Worm (Caenorhabditis elegans) whole organism, L4 larva: ENCODE measurements around the gene zag-1.

Experiments used
- F49E8.2 ChIP-seq: sonication (generic microtip); optimal IDR thresholded peaks from 2 replicates; lab custom pipeline; 2016; ENCODE audit warnings: missing compliant biosample characterization, mild to moderate bottlenecking, missing genetic modification characterization, borderline replicate concordance
- T20F7.1 ChIP-seq: fragments of 200-800 bp; sonication (Bioruptor generic); optimal IDR thresholded peaks from 2 replicates; lab custom pipeline; 2018; ENCODE audit warnings: mild to moderate bottlenecking, missing genetic modification characterization, missing compliant biosample characterization
- ZK337.2 ChIP-seq: fragments of 200-800 bp; sonication (Bioruptor generic); IDR thresholded peaks from 2 replicates; pipeline ENCODE4 v1.3.6; 2022; ENCODE audit warnings: missing genetic modification reagents, missing genetic modification characterization, missing compliant biosample characterization
- aha-1 ChIP-seq: fragments of 150-350 bp; peaks from one replicate; lab custom pipeline; 2014; ENCODE audit warnings: missing biosample characterization, missing genetic modification characterization
- attf-4 ChIP-seq: sonication (generic microtip); optimal IDR thresholded peaks from 3 replicates; lab custom pipeline; 2017; ENCODE audit warnings: missing biosample characterization, missing genetic modification characterization
- ceh-20 ChIP-seq: fragments of 200-800 bp; sonication (Bioruptor generic); IDR thresholded peaks from 2 replicates; pipeline ENCODE4 v1.3.6; 2022; ENCODE audit warnings: missing genetic modification reagents, missing genetic modification characterization, missing compliant biosample characterization
- ceh-28 ChIP-seq: fragments of 150-350 bp; optimal IDR thresholded peaks from 2 replicates; lab custom pipeline; 2014; ENCODE audit warnings: missing biosample characterization, missing genetic modification reagents, missing genetic modification characterization
- ceh-32 ChIP-seq: sonication (generic microtip); optimal IDR thresholded peaks from 2 replicates; lab custom pipeline; 2016; ENCODE audit warnings: mild to moderate bottlenecking, missing genetic modification characterization, missing compliant biosample characterization; ENCODE audit not compliant: poor library complexity
- ceh-82 ChIP-seq: sonication (generic microtip); optimal IDR thresholded peaks from 2 replicates; lab custom pipeline; 2017; ENCODE audit warnings: missing biosample characterization, missing genetic modification characterization
- ces-1 ChIP-seq: fragments of 150-350 bp; sonication (generic microtip); optimal IDR thresholded peaks from 4 replicates; lab custom pipeline; 2014; ENCODE audit warnings: missing biosample characterization, missing genetic modification reagents, missing genetic modification characterization
- ctbp-1 ChIP-seq: fragments of 200-800 bp; sonication (Bioruptor generic); IDR thresholded peaks from 2 replicates; pipeline ENCODE4 v1.3.6; 2022; ENCODE audit warnings: missing genetic modification reagents, missing genetic modification characterization, missing compliant biosample characterization
- daf-12 ChIP-seq: fragments of 150-350 bp; optimal IDR thresholded peaks from 2 replicates; lab custom pipeline; 2014; ENCODE audit warnings: missing biosample characterization, missing genetic modification reagents, missing genetic modification characterization
- daf-19 ChIP-seq: fragments of 200-800 bp; sonication (Bioruptor generic); conservative IDR thresholded peaks from 2 replicates; pipeline ENCODE4 v1.3.6; 2022; ENCODE audit warnings: missing genetic modification characterization, missing compliant biosample characterization
- dpl-1 ChIP-seq: fragments of 150-350 bp; optimal IDR thresholded peaks from 2 replicates; lab custom pipeline; 2014; ENCODE audit warnings: missing biosample characterization, missing genetic modification reagents, missing genetic modification characterization
- duxl-1 ChIP-seq: sonication (generic microtip); optimal IDR thresholded peaks from 2 replicates; lab custom pipeline; 2016; ENCODE audit warnings: mild to moderate bottlenecking, missing genetic modification characterization, moderate library complexity, missing compliant biosample characterization; ENCODE audit not compliant: poor library complexity
- dve-1 ChIP-seq: sonication (generic microtip); optimal IDR thresholded peaks from 2 replicates; lab custom pipeline; 2017; ENCODE audit warnings: antibody characterized with exemption, mild to moderate bottlenecking, missing genetic modification characterization, missing compliant biosample characterization; ENCODE audit not compliant: insufficient read depth
- egl-43 ChIP-seq: fragments of 200-800 bp; sonication (Bioruptor generic); IDR thresholded peaks from 2 replicates; pipeline ENCODE4 v1.3.6; 2022; ENCODE audit warnings: missing genetic modification reagents, missing genetic modification characterization, missing compliant biosample characterization
- hif-1 ChIP-seq, 2 experiments: sonication (generic microtip); optimal IDR thresholded peaks; 2 replicates each; lab custom pipeline; 2016 to 2017; ENCODE audit warnings: missing compliant biosample characterization in 2 of 2, missing genetic modification characterization in 2 of 2, missing genetic modification reagents in 2 of 2, missing genotype in 2 of 2, mild to moderate bottlenecking in 1 of 2
- jun-1 ChIP-seq: fragments of 150-350 bp; optimal IDR thresholded peaks from 2 replicates; lab custom pipeline; 2014; ENCODE audit warnings: missing biosample characterization, missing genetic modification reagents, missing genetic modification characterization
- lim-7 ChIP-seq: fragments of 200-800 bp; sonication (Bioruptor generic); IDR thresholded peaks from 2 replicates; pipeline ENCODE4 v1.3.6; 2022; ENCODE audit warnings: missing genetic modification characterization, missing compliant biosample characterization
- lin-29 ChIP-seq: fragments of 200-800 bp; sonication (Bioruptor generic); IDR thresholded peaks from 2 replicates; pipeline ENCODE4 v1.3.6; 2022; ENCODE audit warnings: missing genetic modification reagents, missing genetic modification characterization, missing compliant biosample characterization
- lin-38 ChIP-seq: fragments of 200-800 bp; sonication (Bioruptor generic); IDR thresholded peaks from 2 replicates; pipeline ENCODE4 v1.3.6; 2022; ENCODE audit warnings: missing genetic modification reagents, missing genetic modification characterization, missing compliant biosample characterization
- madf-5 ChIP-seq, 2 experiments: fragments of 200-800 bp; sonication (Bioruptor generic); IDR thresholded peaks; 2 replicates each; pipeline ENCODE4 v1.3.6; 2022; ENCODE audit warnings: missing compliant biosample characterization in 2 of 2, missing genetic modification characterization in 2 of 2
- madf-9 ChIP-seq: fragments of 200-800 bp; sonication (Bioruptor generic); conservative IDR thresholded peaks from 2 replicates; pipeline ENCODE4 v1.3.6; 2022; ENCODE audit warnings: missing genetic modification reagents, missing genetic modification characterization, missing compliant biosample characterization
- mep-1 ChIP-seq: fragments of 150-350 bp; sonication (generic microtip); optimal IDR thresholded peaks from 3 replicates; lab custom pipeline; 2014; ENCODE audit warnings: missing biosample characterization, missing genetic modification characterization
- mxl-3 ChIP-seq: fragments of 200-800 bp; sonication (Bioruptor generic); optimal IDR thresholded peaks from 2 replicates; lab custom pipeline; 2018; ENCODE audit warnings: mild to moderate bottlenecking, missing genetic modification characterization, missing compliant biosample characterization
- nhr-41 ChIP-seq: fragments of 200-800 bp; sonication (Bioruptor generic); IDR thresholded peaks from 2 replicates; pipeline ENCODE4 v1.3.6; 2022; ENCODE audit warnings: missing genetic modification reagents, missing genetic modification characterization, missing compliant biosample characterization
- nhr-77 ChIP-seq: fragments of 150-350 bp; optimal IDR thresholded peaks from 2 replicates; lab custom pipeline; 2014; ENCODE audit warnings: missing biosample characterization, missing genetic modification characterization
- pqm-1 ChIP-seq: sonication (generic microtip); optimal IDR thresholded peaks from 2 replicates; lab custom pipeline; 2017; ENCODE audit warnings: missing biosample characterization, missing genetic modification characterization
- sdz-12 ChIP-seq: fragments of 200-800 bp; sonication (Bioruptor generic); optimal IDR thresholded peaks from 2 replicates; lab custom pipeline; 2018; ENCODE audit warnings: mild to moderate bottlenecking, missing genetic modification characterization, missing compliant biosample characterization
- spr-1 ChIP-seq: sonication (generic microtip); optimal IDR thresholded peaks from 2 replicates; lab custom pipeline; 2016; ENCODE audit warnings: mild to moderate bottlenecking, missing genetic modification characterization, missing compliant biosample characterization
- tag-97 ChIP-seq: fragments of 200-800 bp; sonication (Bioruptor generic); IDR thresholded peaks from 2 replicates; pipeline ENCODE4 v1.3.6; 2022; ENCODE audit warnings: missing genetic modification characterization, missing compliant biosample characterization
- unc-130 ChIP-seq: sonication (generic microtip); optimal IDR thresholded peaks from 2 replicates; lab custom pipeline; 2016; ENCODE audit warnings: missing genetic modification reagents, missing genetic modification characterization, missing compliant biosample characterization
- vab-7 ChIP-seq: fragments of 200-800 bp; sonication (Bioruptor generic); IDR thresholded peaks from 2 replicates; pipeline ENCODE4 v1.3.6; 2022; ENCODE audit warnings: missing genetic modification reagents, missing genetic modification characterization, missing compliant biosample characterization
- zip-11 ChIP-seq: fragments of 200-800 bp; sonication (Bioruptor generic); IDR thresholded peaks from 2 replicates; pipeline ENCODE4 v1.3.6; 2022; ENCODE audit warnings: missing genetic modification characterization, missing compliant biosample characterization
- zip-2 ChIP-seq: fragments of 150-350 bp; optimal IDR thresholded peaks from 2 replicates; lab custom pipeline; 2014; ENCODE audit warnings: missing biosample characterization, missing genetic modification characterization

zag-1 gene

DNA sequence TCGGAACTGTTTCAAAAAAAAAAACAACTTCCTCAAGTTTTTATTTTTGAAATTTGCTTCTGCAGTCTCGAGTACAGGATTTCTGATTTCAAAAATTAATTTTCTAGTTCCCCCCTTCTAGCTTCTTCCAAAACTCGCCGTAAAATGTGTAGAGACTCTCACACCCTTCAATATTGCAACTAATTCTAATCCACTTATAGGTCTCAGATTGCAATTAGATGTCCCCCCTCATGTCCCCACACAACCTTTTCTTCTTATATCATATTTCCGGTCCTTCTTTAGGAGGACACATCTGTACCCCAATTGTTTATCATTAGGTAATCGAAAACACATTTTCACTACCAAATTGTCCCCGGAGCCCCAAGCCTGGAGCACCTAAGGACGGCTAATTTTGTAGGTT lies 15.2 kb upstream of the zag-1 start:
- no peak for TF ChIP-seq lin-38 (GFP tag; lab: Robert Waterston, UW)
- TF ChIP-seq madf-9: no peak
- TF ChIP-seq ces-1: no peak
- TF ChIP-seq lin-29: no peak
- no peak for TF ChIP-seq madf-5 (GFP tag; IDR thresholded peaks at IDR 0.05; lab: Robert Waterston, UW)
- no peak for TF ChIP-seq F49E8.2
- TF ChIP-seq ZK337.2 (GFP tag; lab: Robert Waterston, UW): no peak
- TF ChIP-seq hif-1 (tag; optimal IDR thresholded peaks at IDR 0.05; lab: Kevin White, UChicago): no peak
- no peak for TF ChIP-seq nhr-77 (tag; lab: Kevin White, UChicago)
- no peak for TF ChIP-seq duxl-1
- TF ChIP-seq attf-4 (tag; lab: Kevin White, UChicago): no peak
- no peak for TF ChIP-seq mep-1 (tag; lab: Kevin White, UChicago)
- no peak for TF ChIP-seq egl-43 (GFP tag; lab: Robert Waterston, UW)
- TF ChIP-seq, all 104 proteins: peak for 0

DNA sequence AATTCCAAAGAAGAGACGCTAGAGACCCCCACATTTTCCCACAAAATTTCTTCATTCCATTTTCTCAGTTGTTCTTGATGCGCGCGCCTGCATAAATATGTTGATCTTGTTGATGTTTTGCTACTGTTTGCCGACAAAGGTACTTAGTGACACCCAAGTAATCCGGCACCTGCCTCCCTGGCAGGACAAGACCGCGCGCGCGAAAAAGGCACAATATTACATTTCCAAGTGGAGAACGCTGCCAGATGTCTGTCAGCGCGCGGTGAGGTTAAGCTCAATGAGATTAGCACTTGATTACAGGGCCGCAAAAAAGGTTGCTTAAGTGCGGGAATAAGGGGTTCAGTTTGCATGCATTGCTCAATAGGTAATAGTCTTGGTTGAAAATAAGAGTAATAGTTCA lies 14.0 kb upstream of the zag-1 start:
- no peak for TF ChIP-seq aha-1
- no peak for TF ChIP-seq pqm-1
- TF ChIP-seq ceh-20 (GFP tag; lab: Robert Waterston, UW): no peak
- TF ChIP-seq tag-97 (GFP tag; lab: Robert Waterston, UW): no peak
- TF ChIP-seq egl-43 (GFP tag; lab: Robert Waterston, UW): no peak
- TF ChIP-seq ctbp-1: no peak

DNA sequence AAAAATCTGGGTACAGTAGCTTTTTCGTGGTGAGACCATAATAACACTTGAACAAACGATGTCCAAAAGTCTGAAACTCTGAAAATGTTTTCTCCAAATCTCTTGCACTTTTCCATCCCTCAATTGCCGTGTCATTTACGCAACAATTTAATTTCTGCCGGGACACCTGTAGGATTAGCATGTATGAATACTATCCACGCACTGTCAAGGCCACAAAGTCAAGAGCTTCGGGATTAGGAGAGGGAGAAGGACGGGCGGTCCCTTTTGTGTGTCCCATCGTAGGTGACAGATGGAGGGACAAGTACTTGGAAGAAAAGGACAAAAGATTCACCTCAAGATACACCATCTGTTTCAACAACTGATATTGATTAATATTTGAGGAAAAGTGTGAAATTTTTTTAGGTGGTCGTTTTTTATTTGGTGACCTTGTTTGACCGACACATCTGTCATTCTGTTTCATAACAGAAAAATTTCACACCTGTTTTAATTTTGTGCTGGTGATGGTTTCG lies 12.6 kb upstream of the zag-1 start:
- TF ChIP-seq daf-19 (GFP tag; lab: Robert Waterston, UW) (no peak), F49E8.2 (no peak), spr-1 (tag; lab: Kevin White, UChicago) (no peak), dpl-1 (GFP tag; lab: Kevin White, UChicago) (no peak), vab-7 (GFP tag; lab: Robert Waterston, UW) (no peak), ceh-28 (tag; lab: Kevin White, UChicago) (no peak), nhr-41 (GFP tag; lab: Robert Waterston, UW) (no peak)

DNA sequence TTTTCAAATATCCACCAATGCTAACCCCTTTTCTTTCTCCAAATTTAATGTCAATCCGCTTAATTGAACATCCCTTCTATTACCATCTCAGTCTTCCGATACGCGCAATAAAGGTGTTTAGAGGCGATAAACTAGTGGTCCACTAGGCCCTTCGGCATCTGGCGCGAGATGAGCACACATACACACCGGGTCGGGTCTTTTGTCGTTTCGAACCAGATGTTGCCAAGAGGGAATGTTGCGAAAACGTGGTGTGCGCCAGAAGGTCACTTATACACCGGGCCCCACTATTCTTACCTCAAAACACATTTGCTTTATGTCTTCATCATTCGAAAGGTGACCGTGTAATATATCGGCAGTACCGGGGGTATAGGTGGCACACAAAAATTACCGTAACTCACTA lies 11.6 kb upstream of the zag-1 start:
- TF ChIP-seq nhr-77 (tag; lab: Kevin White, UChicago) (no peak), daf-12 (tag; lab: Kevin White, UChicago) (no peak), T20F7.1 (GFP tag; lab: Kevin White, UChicago) (no peak), duxl-1 (no peak), unc-130 (GFP tag; lab: Kevin White, UChicago) (no peak), ceh-20 (GFP tag; lab: Robert Waterston, UW) (no peak), jun-1 (tag; lab: Kevin White, UChicago) (no peak), nhr-41 (GFP tag; lab: Robert Waterston, UW) (no peak), lim-7 (no peak), mxl-3 (GFP tag; lab: Kevin White, UChicago) (no peak), zip-2 (tag; lab: Kevin White, UChicago) (no peak), dpl-1 (GFP tag; lab: Kevin White, UChicago) (no peak), dve-1 (tag; lab: Kevin White, UChicago) (no peak), ces-1 (no peak), ceh-32 (tag; lab: Kevin White, UChicago) (no peak), ceh-82 (tag; lab: Kevin White, UChicago) (no peak), sdz-12 (GFP tag; lab: Kevin White, UChicago) (no peak), ctbp-1 (no peak), zip-11 (GFP tag; lab: Robert Waterston, UW) (no peak)
